Fruit fly (Drosophila melanogaster) whole organism, embryonic: ENCODE data around the gene Tti1.

Experiments
- Atf3 ChIP-seq: fragments of 200-800 bp; sonication (Bioruptor generic); optimal IDR thresholded peaks from 3 replicates; lab custom pipeline; 2016; ENCODE audit warnings: missing biosample characterization, missing genetic modification characterization
- BtbVII ChIP-seq: fragments of 200-800 bp; sonication (Bioruptor generic); optimal IDR thresholded peaks from 3 replicates; lab custom pipeline; 2017; ENCODE audit warnings: missing biosample characterization, mild to moderate bottlenecking, missing genetic modification characterization
- CG10321 ChIP-seq: fragments of 200-800 bp; sonication (Bioruptor generic); IDR thresholded peaks from 2 replicates; pipeline ENCODE4 v1.3.6; 2022; ENCODE audit warnings: missing biosample characterization, missing genetic modification characterization
- CG11696 ChIP-seq: fragments of 200-800 bp; sonication (Bioruptor generic); IDR thresholded peaks from 2 replicates; pipeline ENCODE4 v1.3.6; 2022; ENCODE audit warnings: missing biosample characterization, missing genetic modification characterization
- CG15514 ChIP-seq: fragments of 200-800 bp; sonication (Bioruptor generic); optimal IDR thresholded peaks from 3 replicates; lab custom pipeline; 2017; ENCODE audit warnings: missing biosample characterization, missing genetic modification characterization, mild to moderate bottlenecking, moderate library complexity, missing genetic modification reagents
- CG16813 ChIP-seq: fragments of 200-800 bp; sonication (Bioruptor generic); IDR thresholded peaks from 3 replicates; pipeline ENCODE4 v1.3.6; 2022; ENCODE audit warnings: missing biosample characterization, missing genetic modification characterization; ENCODE audit not compliant: partially characterized antibody
- CG17359 ChIP-seq: fragments of 200-800 bp; sonication (Bioruptor generic); optimal IDR thresholded peaks from 3 replicates; lab custom pipeline; 2018; ENCODE audit warnings: missing biosample characterization, mild to moderate bottlenecking, missing genetic modification characterization, moderate library complexity
- CG17802 ChIP-seq: fragments of 200-800 bp; sonication (Bioruptor generic); optimal IDR thresholded peaks from 2 replicates; lab custom pipeline; 2018; ENCODE audit warnings: missing biosample characterization, mild to moderate bottlenecking, missing genetic modification characterization, moderate library complexity
- CG30403 ChIP-seq: fragments of 200-800 bp; sonication (Bioruptor generic); optimal IDR thresholded peaks from 3 replicates; lab custom pipeline; 2016; ENCODE audit warnings: missing biosample characterization, missing genetic modification characterization
- CG30431 ChIP-seq: fragments of 200-800 bp; sonication (Bioruptor generic); optimal IDR thresholded peaks from 2 replicates; lab custom pipeline; 2017; ENCODE audit warnings: missing biosample characterization, missing genetic modification characterization
- CG31365 ChIP-seq: fragments of 200-800 bp; sonication (Bioruptor generic); optimal IDR thresholded peaks from 2 replicates; lab custom pipeline; 2018; ENCODE audit warnings: missing biosample characterization, mild to moderate bottlenecking, missing genetic modification characterization
- CG34422 ChIP-seq: fragments of 200-800 bp; sonication (Bioruptor generic); IDR thresholded peaks from 3 replicates; pipeline ENCODE4 v1.3.6; 2022; ENCODE audit warnings: missing biosample characterization, missing genetic modification characterization
- CG6254 ChIP-seq: fragments of 200-800 bp; sonication (Bioruptor generic); optimal IDR thresholded peaks from 3 replicates; lab custom pipeline; 2017; ENCODE audit warnings: mild to moderate bottlenecking, missing biosample characterization, missing genetic modification reagents, missing genetic modification characterization
- Ets65A ChIP-seq: fragments of 200-800 bp; sonication (Bioruptor generic); peaks from one replicate; lab custom pipeline; 2016; ENCODE audit warnings: missing biosample characterization, missing genetic modification characterization
- Gug ChIP-seq: fragments of 200-800 bp; sonication (Bioruptor generic); IDR thresholded peaks from 4 replicates; pipeline ENCODE4 v1.3.6; 2022; ENCODE audit warnings: missing biosample characterization, missing genetic modification characterization
- HLH3B ChIP-seq: fragments of 200-800 bp; sonication (Bioruptor generic); IDR thresholded peaks from 2 replicates; pipeline ENCODE4 v1.3.6; 2022; ENCODE audit warnings: missing biosample characterization, missing genetic modification characterization
- Hey ChIP-seq: fragments of 200-800 bp; sonication (Bioruptor generic); optimal IDR thresholded peaks from 3 replicates; lab custom pipeline; 2018; ENCODE audit warnings: missing biosample characterization, mild to moderate bottlenecking, missing genetic modification characterization
- MESR4 ChIP-seq: fragments of 200-800 bp; sonication (Bioruptor generic); optimal IDR thresholded peaks from 2 replicates; lab custom pipeline; 2018; ENCODE audit warnings: missing biosample characterization, mild to moderate bottlenecking, missing genetic modification characterization, moderate library complexity
- Med ChIP-seq: fragments of 200-800 bp; sonication (Bioruptor generic); peaks from one replicate; lab custom pipeline; 2016; ENCODE audit warnings: missing biosample characterization, missing genetic modification characterization, mild to moderate bottlenecking, inconsistent platforms, moderate library complexity
- Myb ChIP-seq: fragments of 200-800 bp; sonication (Bioruptor generic); optimal IDR thresholded peaks from 2 replicates; lab custom pipeline; 2016; ENCODE audit warnings: missing biosample characterization, missing genetic modification characterization
- NC2β ChIP-seq: fragments of 200-800 bp; sonication (Bioruptor generic); optimal IDR thresholded peaks from 2 replicates; lab custom pipeline; 2016; ENCODE audit warnings: missing biosample characterization, missing genetic modification characterization
- PHDP ChIP-seq: fragments of 200-800 bp; sonication (Bioruptor generic); optimal IDR thresholded peaks from 3 replicates; lab custom pipeline; 2018; ENCODE audit warnings: missing biosample characterization, mild to moderate bottlenecking, missing genetic modification characterization, moderate library complexity
- Pdp1 ChIP-seq, 2 experiments: fragments of 200-800 bp; sonication (Bioruptor generic); optimal IDR thresholded peaks; 3 replicates each; lab custom pipeline; 2016; ENCODE audit warnings: missing biosample characterization in 2 of 2, missing genetic modification characterization in 2 of 2, mild to moderate bottlenecking in 1 of 2, moderate library complexity in 1 of 2
- cad ChIP-seq: fragments of >200 bp; optimal IDR thresholded peaks from 2 replicates; lab custom pipeline; 2017; ENCODE audit warnings: missing biosample characterization, missing genetic modification characterization
- chinmo ChIP-seq: fragments of 200-800 bp; sonication (Bioruptor generic); IDR thresholded peaks from 4 replicates; pipeline ENCODE4 v1.3.6; 2022; ENCODE audit warnings: missing biosample characterization, missing genetic modification characterization; ENCODE audit not compliant: partially characterized antibody
- dm ChIP-seq: fragments of 200-800 bp; sonication (Bioruptor generic); optimal IDR thresholded peaks from 3 replicates; lab custom pipeline; 2016; ENCODE audit warnings: missing biosample characterization, missing genetic modification characterization
- eyg ChIP-seq: fragments of 200-800 bp; sonication (Bioruptor generic); optimal IDR thresholded peaks from 3 replicates; lab custom pipeline; 2016; ENCODE audit warnings: missing biosample characterization, missing genetic modification characterization
- ken ChIP-seq: fragments of 200-800 bp; sonication (Bioruptor generic); IDR thresholded peaks from 3 replicates; pipeline ENCODE4 v1.3.6; 2022; ENCODE audit warnings: missing biosample characterization, missing genetic modification characterization
- lilli ChIP-seq: fragments of 200-800 bp; sonication (Bioruptor generic); optimal IDR thresholded peaks from 3 replicates; lab custom pipeline; 2016; ENCODE audit warnings: missing biosample characterization, missing genetic modification characterization
- nerfin-1 ChIP-seq: fragments of 200-800 bp; sonication (Bioruptor generic); optimal IDR thresholded peaks from 3 replicates; lab custom pipeline; 2019; ENCODE audit warnings: missing biosample characterization, mild to moderate bottlenecking, missing genetic modification characterization, moderate library complexity
- sd ChIP-seq: fragments of 200-800 bp; sonication (Bioruptor generic); optimal IDR thresholded peaks from 3 replicates; lab custom pipeline; 2018; ENCODE audit warnings: missing biosample characterization, mild to moderate bottlenecking, missing genetic modification characterization, moderate library complexity
- sens ChIP-seq: fragments of 200-800 bp; sonication (Bioruptor generic); peaks from one replicate; lab custom pipeline; 2016; ENCODE audit warnings: missing biosample characterization, missing genetic modification characterization
- sug ChIP-seq: fragments of 200-800 bp; optimal IDR thresholded peaks from 2 replicates; lab custom pipeline; 2019; ENCODE audit warnings: missing biosample characterization, mild to moderate bottlenecking, missing genetic modification characterization, moderate library complexity
- tap ChIP-seq: fragments of 200-800 bp; optimal IDR thresholded peaks from 3 replicates; lab custom pipeline; 2019; ENCODE audit warnings: missing biosample characterization, mild to moderate bottlenecking, missing genetic modification characterization, moderate library complexity
- tna ChIP-seq: fragments of 200-800 bp; sonication (Bioruptor generic); IDR thresholded peaks from 2 replicates; pipeline ENCODE4 v1.3.6; 2022; ENCODE audit warnings: missing biosample characterization, missing genetic modification characterization; ENCODE audit not compliant: partially characterized antibody
- unpg ChIP-seq: fragments of 200-800 bp; sonication (Bioruptor generic); optimal IDR thresholded peaks from 3 replicates; lab custom pipeline; 2018; ENCODE audit warnings: missing biosample characterization, mild to moderate bottlenecking, missing genetic modification characterization, moderate library complexity
- usp ChIP-seq: fragments of >200 bp; optimal IDR thresholded peaks from 2 replicates; lab custom pipeline; 2017; ENCODE audit warnings: missing biosample characterization, missing genetic modification characterization
- zen2 ChIP-seq: fragments of 200-800 bp; sonication (Bioruptor generic); IDR thresholded peaks from 3 replicates; pipeline ENCODE4 v1.3.6; 2022; ENCODE audit warnings: missing biosample characterization, missing genetic modification characterization; ENCODE audit not compliant: partially characterized antibody

The Tti1 gene

DNA sequence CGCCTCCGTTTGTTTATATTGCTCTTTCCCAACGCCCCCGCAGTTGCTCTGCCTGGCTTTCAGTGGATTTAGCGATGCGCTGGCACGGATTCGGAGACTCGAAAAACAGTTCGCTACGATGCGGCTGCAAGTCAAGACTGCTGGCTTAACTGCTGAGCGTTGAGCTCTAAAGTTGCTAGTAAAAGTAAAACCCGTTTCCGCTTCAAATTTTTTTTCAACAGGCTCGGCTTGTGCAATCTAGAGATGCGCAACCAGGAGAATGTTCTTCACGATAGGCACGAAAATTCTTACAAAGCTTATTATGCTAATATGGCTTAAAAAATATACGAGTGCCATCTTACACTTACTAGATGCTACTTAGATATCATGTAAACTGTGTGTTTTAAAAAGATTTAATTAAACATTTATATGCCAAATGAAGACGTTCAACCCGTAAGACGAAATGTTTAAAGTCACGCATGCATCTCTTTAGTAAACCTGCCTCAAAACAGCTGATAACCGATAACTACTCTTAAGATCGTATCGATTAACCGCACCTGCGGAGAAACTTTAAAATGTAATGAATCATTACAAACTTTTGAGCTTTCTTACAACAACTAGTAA is 7.1 kb downstream of the Tti1 start, which contains the start of gene CG12948 (continued):
- TF ChIP-seq usp (GFP tag; lab: Kevin White, UChicago) (no peak), Gug (GFP tag; lab: Robert Waterston, UW) (peak; percentile 6; the same call in 1 of the 4 replicates), ken (GFP tag; lab: Robert Waterston, UW) (no peak), PHDP (tag; lab: Kevin White, UChicago) (peak; percentile 64), CG6254 (GFP tag; lab: Kevin White, UChicago) (no peak), CG10321 (GFP tag; lab: Robert Waterston, UW) (no peak), HLH3B (0 out of 2 replicates have a peak, but pooled peaks have one; percentile 16), CG30403 (GFP tag; lab: Kevin White, UChicago) (peak; percentile 72)

DNA sequence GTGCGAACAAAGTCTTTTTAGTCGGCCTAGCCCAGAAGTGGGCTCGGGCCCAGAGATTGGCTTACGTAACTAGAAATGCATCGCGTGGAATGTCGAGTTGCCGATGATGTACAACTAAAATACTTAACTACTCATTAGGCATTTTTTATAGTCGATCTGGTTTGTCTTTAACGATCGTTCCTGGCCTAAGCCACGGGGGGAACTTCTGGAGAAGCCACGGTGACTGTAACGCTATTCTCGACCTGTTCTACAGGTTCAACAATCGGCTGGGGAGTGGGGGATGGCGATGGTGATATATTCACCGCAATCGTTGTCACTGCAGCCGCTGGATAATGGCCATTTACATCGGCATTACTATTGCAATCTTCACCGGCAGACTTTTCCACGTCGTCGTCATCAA is 8.2 kb downstream of the Tti1 start, which contains the start of gene CG34409:
Gene CG34409 (minus strand): TSS at position 101 of the 400 bp plus-strand sequence.
- TF ChIP-seq tna (GFP tag; lab: Robert Waterston, UW): no peak
- TF ChIP-seq Atf3 (GFP tag; lab: Kevin White, UChicago): no peak
- no peak for TF ChIP-seq sug (tag; lab: Kevin White, UChicago)
- no peak for TF ChIP-seq CG31365
- TF ChIP-seq CG17359 (tag; lab: Kevin White, UChicago): no peak
- TF ChIP-seq lilli (GFP tag; lab: Kevin White, UChicago): no peak
- peak in 1 of 2 experiments; percentile 40 for TF ChIP-seq Pdp1 (GFP tag; optimal IDR thresholded peaks at IDR 0.05; lab: Kevin White, UChicago)
- no peak for TF ChIP-seq BtbVII (GFP tag; lab: Kevin White, UChicago)
- TF ChIP-seq tap: no peak

DNA sequence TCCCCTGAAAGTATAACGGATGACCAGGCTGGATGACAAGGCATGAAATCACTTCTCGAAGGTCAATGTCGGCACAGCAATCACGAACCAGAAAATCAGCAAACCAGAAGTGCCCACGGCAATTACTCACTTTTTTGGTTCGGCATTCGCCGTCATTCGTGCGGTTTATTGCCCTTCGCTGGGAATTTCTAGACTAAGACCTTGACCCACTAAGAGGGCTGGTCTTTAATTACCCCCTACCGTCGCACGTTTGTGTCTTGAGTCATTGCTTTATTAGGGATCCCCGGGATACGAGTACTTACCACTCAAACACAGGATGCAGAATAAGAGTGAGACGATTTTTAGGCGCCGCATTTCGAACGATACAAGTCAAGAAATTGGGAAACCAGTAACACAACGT is 9.0 kb downstream of the Tti1 start:
- no peak for TF ChIP-seq CG11696 (GFP tag; lab: Robert Waterston, UW)
- TF ChIP-seq chinmo (GFP tag; lab: Robert Waterston, UW): 0 out of 4 replicates have a peak, but pooled peaks have one; percentile 5
- peak; percentile 53 for TF ChIP-seq cad (GFP tag; lab: Kevin White, UChicago)
- no peak for TF ChIP-seq CG17802
- peak; percentile 1 for TF ChIP-seq sd (tag; lab: Kevin White, UChicago)

DNA sequence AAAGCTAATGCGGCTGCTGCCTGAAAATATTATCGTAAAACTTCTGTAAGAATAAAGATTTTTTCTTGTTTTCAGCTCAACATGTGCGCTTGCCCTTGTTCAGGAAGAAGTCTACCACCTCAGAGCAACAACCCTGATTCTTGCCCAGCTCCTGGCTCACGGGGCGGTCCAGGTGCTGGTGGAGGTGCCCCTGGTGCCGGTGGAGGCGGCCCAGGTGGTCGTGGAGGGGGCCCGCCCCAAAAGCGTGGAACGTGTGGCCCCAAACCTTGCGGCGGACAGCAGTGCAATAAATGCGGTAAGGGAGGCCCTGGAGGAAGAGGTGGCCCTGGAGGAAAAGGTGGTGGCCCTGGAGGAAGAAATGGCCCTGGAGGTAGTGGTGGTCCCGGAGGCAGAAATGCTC is 10.5 kb downstream of the Tti1 start:
- 0 out of 3 replicates have a peak, but pooled peaks have one; percentile 33 for TF ChIP-seq CG34422 (GFP tag; lab: Robert Waterston, UW)
- no peak for TF ChIP-seq CG16813 (GFP tag; lab: Robert Waterston, UW)
- TF ChIP-seq eyg: no peak
- TF ChIP-seq chinmo (GFP tag; lab: Robert Waterston, UW): no peak
- peak; percentile 55 for TF ChIP-seq Ets65A (GFP tag; lab: Kevin White, UChicago)

DNA sequence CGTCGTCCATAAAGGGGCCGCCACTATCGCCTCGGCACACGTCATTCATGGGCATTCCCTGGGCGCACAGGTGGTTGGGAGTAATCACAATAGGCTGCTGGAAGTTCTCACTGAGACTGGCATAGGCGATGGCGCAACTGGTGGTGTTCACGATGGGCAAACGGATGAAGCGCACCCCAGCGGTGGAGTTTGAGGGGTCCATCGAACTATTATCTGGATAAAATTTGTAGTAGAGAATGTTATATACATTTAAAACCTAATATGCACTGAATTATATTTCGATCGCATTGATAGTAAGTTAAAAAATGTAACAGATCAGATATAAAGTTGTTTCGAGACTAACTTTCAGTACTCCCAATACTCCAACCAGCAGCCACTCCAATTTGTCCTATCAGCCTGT is 11.3 kb downstream of the Tti1 start, which contains the start of gene CG31415:
Gene CG31415 (plus strand): TSS at position 301 of the 400 bp plus-strand sequence.
- TF ChIP-seq Med (GFP tag; lab: Kevin White, UChicago) (peak; percentile 22), MESR4 (no peak), zen2 (no peak), Hey (tag; lab: Kevin White, UChicago) (no peak), Myb (GFP tag; lab: Kevin White, UChicago) (no peak), CG15514 (GFP tag; lab: Kevin White, UChicago) (no peak), sens (GFP tag; lab: Kevin White, UChicago) (peak; percentile 62), CG30431 (GFP tag; lab: Kevin White, UChicago) (no peak), NC2β (GFP tag; lab: Kevin White, UChicago) (no peak), unpg (GFP tag; lab: Kevin White, UChicago) (no peak), dm (GFP tag; lab: Kevin White, UChicago) (no peak), nerfin-1 (no peak)
